Worm (Caenorhabditis elegans): ENCODE measurements around the gene cdh-10.

The cdh-10 gene

ce11 chrIV:2416738-2417137 lies 46.4 kb downstream of the cdh-10 start:
- no peak for TF ChIP-seq lin-26 (GFP tag; IDR thresholded peaks at IDR 0.05)
- TF ChIP-seq nhr-120 (GFP tag; IDR thresholded peaks at IDR 0.05): no peak
- no peak for TF ChIP-seq nfya-2 (GFP tag; IDR thresholded peaks at IDR 0.05)
- TF ChIP-seq bed-2 (GFP tag; IDR thresholded peaks at IDR 0.05): no peak
- no peak for TF ChIP-seq nfya-1 (tag; optimal IDR thresholded peaks at IDR 0.05; ENCODE audit: borderline replicate concordance, insufficient read depth)
- TF ChIP-seq mcd-1 (GFP tag; IDR thresholded peaks at IDR 0.05): no peak
- no peak for TF ChIP-seq mxl-1 (tag; optimal IDR thresholded peaks at IDR 0.05)
- no peak for TF ChIP-seq ztf-3 (GFP tag; optimal IDR thresholded peaks at IDR 0.05)
- no peak for TF ChIP-seq F49E8.2 (tag; optimal IDR thresholded peaks at IDR 0.05; ENCODE audit: insufficient read depth)
- no peak for TF ChIP-seq T26A5.8 (tag; optimal IDR thresholded peaks at IDR 0.05)
- no peak for TF ChIP-seq nhr-27 (tag; optimal IDR thresholded peaks at IDR 0.05)

- TF ChIP-seq pha-4 (tag; optimal IDR thresholded peaks at IDR 0.05): no peak
- no peak for TF ChIP-seq hlh-26 (GFP tag; conservative IDR thresholded peaks at IDR 0.05)
- TF ChIP-seq dox-1 (GFP tag; IDR thresholded peaks at IDR 0.05): no peak
- peak; percentile 33 for TF ChIP-seq nhr-80 (tag; optimal IDR thresholded peaks at IDR 0.05)
- TF ChIP-seq F37B4.10 (GFP tag; IDR thresholded peaks at IDR 0.05): no peak
- TF ChIP-seq let-607 (tag; optimal IDR thresholded peaks at IDR 0.05): peak in 1 of 2 experiments; percentile 5
These were observed 50.7 kb downstream of the cdh-10 start, which contains the start of gene Y38F2AR.12 for ce11 chrIV:2412370-2412962. TSS of gene Y38F2AR.12 (minus strand) at chrIV:2412420.

- TF ChIP-seq Y67H2A.10 (GFP tag; conservative IDR thresholded peaks at IDR 0.05) (peak; percentile 69; the same call in 1 of the 2 replicates), snpc-1.3 (tag; optimal IDR thresholded peaks at IDR 0.05; ENCODE audit: insufficient read depth) (peak; percentile 83), ztf-6 (GFP tag; IDR thresholded peaks at IDR 0.05) (no peak), madf-10 (tag; optimal IDR thresholded peaks at IDR 0.05) (peak; percentile 84), nhr-90 (tag; optimal IDR thresholded peaks at IDR 0.05) (peak; percentile 90), attf-6 (GFP tag; IDR thresholded peaks at IDR 0.05) (0 out of 2 replicates have a peak, but pooled peaks have one; percentile 14), K12H6.12 (tag; optimal IDR thresholded peaks at IDR 0.05) (peak; percentile 45), F33H1.4 (GFP tag; IDR thresholded peaks at IDR 0.05) (peak; percentile 66), rcor-1 (GFP tag; IDR thresholded peaks at IDR 0.05) (peak; percentile 75), athp-1 (tag; optimal IDR thresholded peaks at IDR 0.05) (peak; percentile 86), C06A6.2 (GFP tag; conservative IDR thresholded peaks at IDR 0.05) (peak; percentile 61; the same call in 1 of the 2 replicates), somi-1 (GFP tag; optimal IDR thresholded peaks at IDR 0.05) (peak; percentile 54), madf-3 (GFP tag; IDR thresholded peaks at IDR 0.05) (peak; percentile 18; the same call in 1 of the 2 replicates), tbp1 (GFP tag; optimal IDR thresholded peaks at IDR 0.05) (peak; percentile 95), nfyb-1 (GFP tag; IDR thresholded peaks at IDR 0.05) (peak; percentile 85), lsl-1 (GFP tag; optimal IDR thresholded peaks at IDR 0.05) (peak; percentile 63), dpl-1 (GFP tag; optimal IDR thresholded peaks at IDR 0.05) (peak; percentile 9), xnd-1 (tag; optimal IDR thresholded peaks at IDR 0.05) (no peak), ccch-3 (GFP tag; optimal IDR thresholded peaks at IDR 0.05) (peak; percentile 79), ceh-40 (GFP tag; IDR thresholded peaks at IDR 0.05) (peak; percentile 66; the same call in 1 of the 2 replicates), unc-130 (GFP tag; optimal IDR thresholded peaks at IDR 0.05) (peak; percentile 9), ztf-28 (GFP tag; IDR thresholded peaks at IDR 0.05) (peak; percentile 69; the same call in 1 of the 2 replicates), nhr-80 (tag; optimal IDR thresholded peaks at IDR 0.05) (peak; percentile 37), lin-35 (GFP tag; optimal IDR thresholded peaks at IDR 0.05) (peak in 1 of 3 experiments; percentile 84), nfya-2 (GFP tag; IDR thresholded peaks at IDR 0.05) (no peak), tbx-9 (tag; optimal IDR thresholded peaks at IDR 0.05; ENCODE audit: borderline replicate concordance) (no peak), fkh-3 (tag; optimal IDR thresholded peaks at IDR 0.05) (no peak), hmg-20 (GFP tag; IDR thresholded peaks at IDR 0.05) (peak; percentile 66; the same call in 1 of the 2 replicates), ceh-79 (tag; optimal IDR thresholded peaks at IDR 0.05) (peak; percentile 60), hmg-1.2 (GFP tag; IDR thresholded peaks at IDR 0.05) (peak; percentile 71)
These were observed 54.7 kb downstream of the cdh-10 start for ce11 chrIV:2408437-2408836.
